Fruit fly (Drosophila melanogaster) whole organism, wandering third instar larva: ENCODE data around the gene Or19a.

Source experiments
- Dif ChIP-seq: fragments of 200-275, 200-300 bp; sonication (Bioruptor generic); optimal IDR thresholded peaks from 2 replicates; lab custom pipeline; 2018; ENCODE audit warnings: missing biosample characterization, missing genetic modification characterization; ENCODE audit not compliant: partially characterized antibody
- Hr78 ChIP-seq: fragments of >200 bp; optimal IDR thresholded peaks from 2 replicates; lab custom pipeline; 2017; ENCODE audit warnings: missing biosample characterization, missing genetic modification characterization
- Hr83 ChIP-seq: fragments of 200-300 bp; sonication (Bioruptor generic); optimal IDR thresholded peaks from 2 replicates; lab custom pipeline; 2016; ENCODE audit warnings: missing biosample characterization, mild to moderate bottlenecking, missing genetic modification characterization, moderate library complexity; ENCODE audit not compliant: poor library complexity, severe bottlenecking
- Rel ChIP-seq, 2 experiments: fragments of 200-800 bp; sonication (Bioruptor generic) in 1 of 2; optimal IDR thresholded peaks; 2 replicates in 1 of 2; 3 replicates in 1 of 2; lab custom pipeline; 2016 to 2019; ENCODE audit warnings: mild to moderate bottlenecking in 2 of 2, missing biosample characterization in 2 of 2, missing genetic modification characterization in 2 of 2, moderate library complexity in 1 of 2
- Sp1 ChIP-seq: fragments of 200-800 bp; sonication (Bioruptor generic); optimal IDR thresholded peaks from 3 replicates; lab custom pipeline; 2019; ENCODE audit warnings: missing biosample characterization, mild to moderate bottlenecking, missing genetic modification characterization, moderate library complexity
- dmrt93B ChIP-seq: fragments of 200-800 bp; sonication (Bioruptor generic); optimal IDR thresholded peaks from 2 replicates; lab custom pipeline; 2018; ENCODE audit warnings: missing biosample characterization, mild to moderate bottlenecking, missing genetic modification characterization
- h ChIP-seq: fragments of 200-800 bp; sonication (Bioruptor generic); optimal IDR thresholded peaks from 3 replicates; lab custom pipeline; 2016; ENCODE audit warnings: missing biosample characterization, mild to moderate bottlenecking, missing genetic modification characterization
- pan ChIP-seq: fragments of >200 bp; optimal IDR thresholded peaks from 2 replicates; lab custom pipeline; 2017
- usp ChIP-seq: fragments of >200 bp; optimal IDR thresholded peaks from 2 replicates; lab custom pipeline; 2017; ENCODE audit warnings: missing biosample characterization, missing genetic modification characterization

DNA sequence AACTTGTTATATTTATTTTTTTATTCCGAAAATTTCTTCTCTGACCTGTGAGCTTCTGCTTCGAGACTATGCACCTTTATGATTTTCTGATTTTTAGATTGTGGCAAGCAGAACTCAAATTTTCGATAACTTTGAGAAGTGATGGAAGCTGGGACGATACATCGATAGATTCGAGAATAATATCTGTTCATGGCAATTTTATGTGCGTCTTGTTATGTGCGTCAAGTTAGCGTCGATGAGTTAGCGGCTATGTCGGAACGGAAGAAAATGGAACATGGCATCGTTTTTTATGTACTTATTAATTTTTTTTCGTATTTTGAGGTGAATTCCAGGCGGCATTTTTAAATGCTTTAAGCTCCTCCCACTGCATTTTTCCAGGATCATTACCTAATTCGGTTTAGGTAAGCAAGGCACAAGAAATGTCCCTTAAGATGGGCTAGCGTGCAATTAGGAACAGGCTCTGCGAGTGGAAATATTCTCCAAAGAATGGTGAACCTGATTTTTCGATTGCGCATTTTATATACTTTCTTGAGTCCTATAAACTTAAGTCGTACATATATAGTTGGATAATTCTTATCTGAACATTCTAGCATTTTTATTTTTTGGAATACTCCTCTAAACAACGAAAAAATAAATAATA is 22.9 kb upstream of the Or19a start, which contains the start of gene Phf7:
- TF ChIP-seq h (GFP tag; lab: Kevin White, UChicago) (no peak), Hr78 (GFP tag; lab: Kevin White, UChicago) (no peak), dmrt93B (GFP tag; lab: Kevin White, UChicago) (no peak), Rel (GFP tag; optimal IDR thresholded peaks at IDR 0.05; lab: Kevin White, UChicago) (no peak), Rel (tag; optimal IDR thresholded peaks at IDR 0.05; lab: Kevin White, UChicago) (peak; percentile 2), Dif (GFP tag; lab: Kevin White, UChicago) (no peak), usp (GFP tag; lab: Kevin White, UChicago) (no peak), Hr83 (GFP tag; lab: Kevin White, UChicago) (no peak), Sp1 (no peak), pan (lab: Kevin White, UChicago) (no peak)
